Worm (Caenorhabditis elegans) whole organism, L4/young adult: ENCODE results near the gene C40A11.7.

Source experiments
- W03F9.2 ChIP-seq: fragments of 150-350 bp; optimal IDR thresholded peaks from 2 replicates; lab custom pipeline; 2014; ENCODE audit warnings: missing biosample characterization, missing genetic modification characterization
- dao-5 ChIP-seq: sonication (generic microtip); optimal IDR thresholded peaks from 2 replicates; lab custom pipeline; 2016; ENCODE audit warnings: missing genotype, missing genetic modification characterization, moderate library complexity, missing compliant biosample characterization

ce11 chrII:2166376-2166775 lies 16.0 kb upstream of the C40A11.7 start, which contains the start of gene C33C12.4:
- TF ChIP-seq W03F9.2 (tag; lab: Kevin White, UChicago), result no peak
- no peak for TF ChIP-seq dao-5 (tag; lab: Kevin White, UChicago)
